Fruit fly (Drosophila melanogaster) whole organism, wandering third instar larva: Measurements from ENCODE around the gene CG6654.

Source experiments
- CG32264 ChIP-seq: fragments of 200-800 bp; sonication (Bioruptor generic); optimal IDR thresholded peaks from 2 replicates; lab custom pipeline; 2016; ENCODE audit warnings: missing biosample characterization, missing genetic modification characterization
- CG9705 ChIP-seq: fragments of 200-800 bp; sonication (Bioruptor generic); optimal IDR thresholded peaks from 2 replicates; lab custom pipeline; 2018; ENCODE audit warnings: missing biosample characterization, mild to moderate bottlenecking, missing genetic modification characterization
- CrebA ChIP-seq: fragments of 200-800 bp; sonication (Bioruptor generic); optimal IDR thresholded peaks from 2 replicates; lab custom pipeline; 2016; ENCODE audit warnings: missing biosample characterization, mild to moderate bottlenecking, missing genetic modification characterization, borderline replicate concordance
- Dfd ChIP-seq: fragments of >200 bp; optimal IDR thresholded peaks from 2 replicates; lab custom pipeline; 2017; ENCODE audit warnings: missing biosample characterization, missing genetic modification characterization
- Dif ChIP-seq: fragments of 200-275, 200-300 bp; sonication (Bioruptor generic); optimal IDR thresholded peaks from 2 replicates; lab custom pipeline; 2018; ENCODE audit warnings: missing biosample characterization, missing genetic modification characterization; ENCODE audit not compliant: partially characterized antibody
- GATAd ChIP-seq: sonication (Bioruptor generic); optimal IDR thresholded peaks from 2 replicates; lab custom pipeline; 2016; ENCODE audit warnings: missing biosample characterization, missing genetic modification characterization
- HLH106 ChIP-seq: fragments of 200-800 bp; optimal IDR thresholded peaks from 3 replicates; lab custom pipeline; 2019; ENCODE audit warnings: missing biosample characterization, mild to moderate bottlenecking, missing genetic modification characterization, moderate library complexity
- Hnf4 ChIP-seq: fragments of 200-800 bp; sonication (Bioruptor generic); optimal IDR thresholded peaks from 2 replicates; lab custom pipeline; 2016; ENCODE audit warnings: missing biosample characterization, mild to moderate bottlenecking, missing genetic modification characterization
- Hr78 ChIP-seq: fragments of >200 bp; optimal IDR thresholded peaks from 2 replicates; lab custom pipeline; 2017; ENCODE audit warnings: missing biosample characterization, missing genetic modification characterization
- Hr83 ChIP-seq: fragments of 200-300 bp; sonication (Bioruptor generic); optimal IDR thresholded peaks from 2 replicates; lab custom pipeline; 2016; ENCODE audit warnings: missing biosample characterization, mild to moderate bottlenecking, missing genetic modification characterization, moderate library complexity; ENCODE audit not compliant: poor library complexity, severe bottlenecking
- Jra ChIP-seq: sonication (Bioruptor generic); optimal IDR thresholded peaks from 2 replicates; lab custom pipeline; 2016; ENCODE audit warnings: missing biosample characterization, missing genetic modification characterization
- Mio ChIP-seq: sonication (Bioruptor generic); optimal IDR thresholded peaks from 2 replicates; lab custom pipeline; 2016; ENCODE audit warnings: missing biosample characterization, missing genetic modification characterization
- Myc ChIP-seq: fragments of >200 bp; optimal IDR thresholded peaks from 2 replicates; lab custom pipeline; 2017
- N ChIP-seq: fragments of >200 bp; optimal IDR thresholded peaks from 2 replicates; lab custom pipeline; 2018; ENCODE audit warnings: missing biosample characterization, missing external identifiers, missing genetic modification characterization
- OdsH ChIP-seq: fragments of 200-800 bp; sonication (Bioruptor generic); optimal IDR thresholded peaks from 2 replicates; lab custom pipeline; 2016; ENCODE audit warnings: missing biosample characterization, mild to moderate bottlenecking, missing genetic modification characterization
- Rel ChIP-seq, 2 experiments: fragments of 200-800 bp; sonication (Bioruptor generic) in 1 of 2; optimal IDR thresholded peaks; 2 replicates in 1 of 2; 3 replicates in 1 of 2; lab custom pipeline; 2016 to 2019; ENCODE audit warnings: mild to moderate bottlenecking in 2 of 2, missing biosample characterization in 2 of 2, missing genetic modification characterization in 2 of 2, moderate library complexity in 1 of 2
- Sp1 ChIP-seq: fragments of 200-800 bp; sonication (Bioruptor generic); optimal IDR thresholded peaks from 3 replicates; lab custom pipeline; 2019; ENCODE audit warnings: missing biosample characterization, mild to moderate bottlenecking, missing genetic modification characterization, moderate library complexity
- Vsx2 ChIP-seq: fragments of 200-300, 225-300 bp; sonication (Bioruptor generic); optimal IDR thresholded peaks from 2 replicates; lab custom pipeline; 2018; ENCODE audit warnings: missing biosample characterization, missing genetic modification characterization; ENCODE audit not compliant: partially characterized antibody
- br ChIP-seq: fragments of 200-800 bp; sonication (Bioruptor generic); optimal IDR thresholded peaks from 2 replicates; lab custom pipeline; 2016; ENCODE audit warnings: missing biosample characterization, missing genetic modification characterization
- brk ChIP-seq: fragments of 200-800 bp; sonication (Bioruptor generic); optimal IDR thresholded peaks from 2 replicates; lab custom pipeline; 2016; ENCODE audit warnings: missing biosample characterization, mild to moderate bottlenecking, missing genetic modification characterization
- dl ChIP-seq, 2 experiments: fragments of 175-275, 200-275 bp in 1 of 2; fragments of 200-275 bp in 1 of 2; sonication (Bioruptor generic); optimal IDR thresholded peaks; lab custom pipeline; 2018; ENCODE audit warnings: mild to moderate bottlenecking in 2 of 2, missing biosample characterization in 2 of 2, missing genetic modification characterization in 2 of 2, moderate library complexity in 2 of 2; ENCODE audit not compliant: partially characterized antibody in 2 of 2, insufficient read depth in 1 of 2
- dmrt93B ChIP-seq: fragments of 200-800 bp; sonication (Bioruptor generic); optimal IDR thresholded peaks from 2 replicates; lab custom pipeline; 2018; ENCODE audit warnings: missing biosample characterization, mild to moderate bottlenecking, missing genetic modification characterization
- dsf ChIP-seq: sonication (Bioruptor generic); optimal IDR thresholded peaks from 2 replicates; lab custom pipeline; 2016; ENCODE audit warnings: missing biosample characterization, missing genetic modification characterization, borderline replicate concordance
- ey ChIP-seq: fragments of 200-800 bp; sonication (Bioruptor generic); optimal IDR thresholded peaks from 2 replicates; lab custom pipeline; 2016; ENCODE audit warnings: missing biosample characterization, missing genetic modification characterization
- foxo ChIP-seq, 2 experiments: fragments of 200-800 bp; sonication (Bioruptor generic); optimal IDR thresholded peaks; 2 replicates in 1 of 2; 3 replicates in 1 of 2; lab custom pipeline; 2016 to 2017; ENCODE audit warnings: missing biosample characterization in 2 of 2, missing genetic modification characterization in 2 of 2
- fru ChIP-seq: fragments of 200-800 bp; sonication (Bioruptor generic); optimal IDR thresholded peaks from 3 replicates; lab custom pipeline; 2016; ENCODE audit warnings: missing biosample characterization, mild to moderate bottlenecking, missing genetic modification characterization
- h ChIP-seq: fragments of 200-800 bp; sonication (Bioruptor generic); optimal IDR thresholded peaks from 3 replicates; lab custom pipeline; 2016; ENCODE audit warnings: missing biosample characterization, mild to moderate bottlenecking, missing genetic modification characterization
- jim ChIP-seq: fragments of 175-275, 200-325 bp; sonication (Bioruptor generic); optimal IDR thresholded peaks from 2 replicates; lab custom pipeline; 2016; ENCODE audit warnings: missing biosample characterization, mild to moderate bottlenecking, missing genetic modification characterization
- lola ChIP-seq: fragments of >200 bp; optimal IDR thresholded peaks from 2 replicates; lab custom pipeline; 2017; ENCODE audit warnings: missing biosample characterization, missing genetic modification characterization
- pan ChIP-seq: fragments of >200 bp; optimal IDR thresholded peaks from 2 replicates; lab custom pipeline; 2017
- psq ChIP-seq: fragments of 200-800 bp; sonication (Bioruptor generic); optimal IDR thresholded peaks from 3 replicates; lab custom pipeline; 2017; ENCODE audit warnings: missing biosample characterization, mild to moderate bottlenecking, missing genetic modification characterization, moderate library complexity
- rgr ChIP-seq: fragments of 200-800 bp; sonication (Bioruptor generic); optimal IDR thresholded peaks from 3 replicates; lab custom pipeline; 2016; ENCODE audit warnings: missing biosample characterization, mild to moderate bottlenecking, missing genetic modification characterization
- sage ChIP-seq: fragments of 200-800 bp; sonication (Bioruptor generic); optimal IDR thresholded peaks from 2 replicates; lab custom pipeline; 2016; ENCODE audit warnings: missing biosample characterization, mild to moderate bottlenecking, missing genetic modification characterization
- sv ChIP-seq: fragments of 200-800 bp; sonication (Bioruptor generic); optimal IDR thresholded peaks from 3 replicates; lab custom pipeline; 2016; ENCODE audit warnings: missing biosample characterization, missing genetic modification characterization
- tai ChIP-seq: sonication (Bioruptor generic); optimal IDR thresholded peaks from 2 replicates; lab custom pipeline; 2016; ENCODE audit warnings: missing biosample characterization, missing genetic modification characterization
- usp ChIP-seq: fragments of >200 bp; optimal IDR thresholded peaks from 2 replicates; lab custom pipeline; 2017; ENCODE audit warnings: missing biosample characterization, missing genetic modification characterization

The CG6654 gene

DNA sequence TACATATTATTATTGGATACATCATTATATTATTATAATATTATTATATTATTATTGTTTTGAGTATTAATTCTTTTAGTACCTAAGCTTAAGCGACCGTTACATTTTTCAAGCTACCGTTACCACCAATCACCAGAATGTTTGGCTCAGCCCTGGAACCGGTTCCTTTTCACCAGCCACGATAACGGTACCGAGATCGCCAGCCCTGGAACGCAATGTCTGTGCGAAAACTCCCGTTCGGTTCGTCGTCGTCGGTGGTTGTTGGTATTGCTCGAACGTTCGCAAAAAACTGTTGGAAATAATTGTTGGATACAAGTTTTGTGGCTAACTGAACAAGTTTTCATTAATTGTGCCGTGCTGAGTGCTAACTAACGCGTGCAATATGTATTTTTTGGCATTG, 36.3 kb upstream of the CG6654 start, which contains the start of gene CG42404:
CG42404 (plus strand) TSS at position 360 of the 400 bp plus-strand sequence.
- TF ChIP-seq ey (GFP tag; lab: Kevin White, UChicago) (no peak), Mio (GFP tag; lab: Kevin White, UChicago) (no peak), Hr83 (no peak), Hnf4 (no peak), CG32264 (GFP tag; lab: Kevin White, UChicago) (no peak), dl (GFP tag; optimal IDR thresholded peaks at IDR 0.05; lab: Kevin White, UChicago; ENCODE audit: insufficient read depth in 1 of 2, partially characterized antibody in 2 of 2) (no peak), jim (GFP tag; lab: Kevin White, UChicago) (no peak), fru (GFP tag; lab: Kevin White, UChicago) (no peak), Myc (lab: Kevin White, UChicago) (no peak), GATAd (no peak)

DNA sequence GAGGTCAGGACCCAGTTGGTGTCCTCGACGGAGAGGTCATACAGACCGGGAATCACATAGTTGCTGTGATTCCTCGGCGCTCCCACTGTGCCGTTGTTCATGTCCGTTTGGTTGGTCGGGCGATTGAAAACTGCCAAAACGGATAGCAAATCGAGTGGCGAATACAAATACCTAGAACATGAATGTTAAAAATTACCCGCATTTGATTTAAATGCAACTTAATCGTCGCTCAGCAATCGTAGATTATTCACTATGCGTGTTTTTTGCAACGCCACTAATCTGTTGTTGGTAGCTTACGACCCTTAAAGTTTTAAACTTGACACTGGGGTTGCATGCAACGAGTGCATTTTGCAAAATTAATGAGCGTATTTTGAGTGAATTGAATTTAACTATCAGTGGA, 35.6 kb upstream of the CG6654 start, which contains the start of gene Amt:
Amt (minus strand) TSS at position 101 of the 400 bp plus-strand sequence.
- no peak for TF ChIP-seq Rel (GFP tag; optimal IDR thresholded peaks at IDR 0.05; lab: Kevin White, UChicago)
- no peak for TF ChIP-seq Rel (tag; optimal IDR thresholded peaks at IDR 0.05; lab: Kevin White, UChicago)
- no peak for TF ChIP-seq CG9705
- TF ChIP-seq psq, result no peak
- TF ChIP-seq N (GFP tag; lab: Kevin White, UChicago), result no peak
- TF ChIP-seq h (GFP tag; lab: Kevin White, UChicago), result no peak
- no peak for TF ChIP-seq sage
- no peak for TF ChIP-seq jim (GFP tag; lab: Kevin White, UChicago)

DNA sequence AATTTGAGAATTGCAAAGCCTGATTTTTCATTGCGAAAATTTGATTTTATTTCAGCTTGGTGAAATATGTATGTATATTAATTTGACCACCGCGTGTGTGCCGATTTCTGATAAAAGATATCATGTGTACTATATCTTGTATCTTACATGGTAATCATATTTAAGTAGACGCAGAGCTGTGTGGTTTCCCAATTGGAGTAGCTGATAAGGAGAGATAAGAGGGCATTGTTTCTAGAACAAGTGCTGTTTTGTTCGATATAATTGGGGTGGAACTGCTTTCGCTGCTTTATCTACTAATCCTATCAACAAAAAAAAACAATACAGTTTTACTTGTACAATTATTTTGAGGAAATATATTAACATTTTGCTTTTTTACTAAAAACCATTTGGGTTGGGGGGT, 33.1 kb upstream of the CG6654 start:
- peak; percentile 9 for TF ChIP-seq Jra (GFP tag; lab: Kevin White, UChicago)
- TF ChIP-seq Mio (GFP tag; lab: Kevin White, UChicago), result no peak
- TF ChIP-seq br, result peak; percentile 4
- no peak for TF ChIP-seq jim (GFP tag; lab: Kevin White, UChicago)
- no peak for TF ChIP-seq HLH106 (tag; lab: Kevin White, UChicago)
- no peak for TF ChIP-seq pan (lab: Kevin White, UChicago)
- peak in 1 of 2 experiments; percentile 22 for TF ChIP-seq foxo (GFP tag; optimal IDR thresholded peaks at IDR 0.05; lab: Kevin White, UChicago)
- TF ChIP-seq dl (GFP tag; optimal IDR thresholded peaks at IDR 0.05; lab: Kevin White, UChicago; ENCODE audit: insufficient read depth in 1 of 2, partially characterized antibody in 2 of 2), result no peak
- TF ChIP-seq Rel (GFP tag; optimal IDR thresholded peaks at IDR 0.05; lab: Kevin White, UChicago), result no peak
- peak; percentile 98 for TF ChIP-seq Rel (tag; optimal IDR thresholded peaks at IDR 0.05; lab: Kevin White, UChicago)
- TF ChIP-seq CrebA (GFP tag; lab: Kevin White, UChicago), result no peak
- no peak for TF ChIP-seq tai (GFP tag; lab: Kevin White, UChicago)
- TF ChIP-seq psq, result no peak
- TF ChIP-seq Myc (lab: Kevin White, UChicago), result no peak
- TF ChIP-seq ey (GFP tag; lab: Kevin White, UChicago), result no peak
- no peak for TF ChIP-seq rgr
- TF ChIP-seq CG9705, result no peak
- peak; percentile 7 for TF ChIP-seq h (GFP tag; lab: Kevin White, UChicago)
- no peak for TF ChIP-seq usp
- no peak for TF ChIP-seq lola (GFP tag; lab: Kevin White, UChicago)
- no peak for TF ChIP-seq sv (GFP tag; lab: Kevin White, UChicago)
- TF ChIP-seq OdsH, result no peak
- no peak for TF ChIP-seq fru (GFP tag; lab: Kevin White, UChicago)
- TF ChIP-seq Sp1 (GFP tag; lab: Kevin White, UChicago), result peak; percentile 8
- TF ChIP-seq N (GFP tag; lab: Kevin White, UChicago), result no peak
- TF ChIP-seq Hr78 (GFP tag; lab: Kevin White, UChicago), result no peak
- no peak for TF ChIP-seq dmrt93B (GFP tag; lab: Kevin White, UChicago)
- TF ChIP-seq brk (GFP tag; lab: Kevin White, UChicago), result no peak
- no peak for TF ChIP-seq Dif (GFP tag; lab: Kevin White, UChicago)
- TF ChIP-seq Hnf4, result no peak
- no peak for TF ChIP-seq CG32264 (GFP tag; lab: Kevin White, UChicago)
- no peak for TF ChIP-seq GATAd
- no peak for TF ChIP-seq Dfd (GFP tag; lab: Kevin White, UChicago)
- no peak for TF ChIP-seq dsf (GFP tag; lab: Kevin White, UChicago)
- no peak for TF ChIP-seq Vsx2 (GFP tag; lab: Kevin White, UChicago)
- no peak for TF ChIP-seq Hr83
